Worm (Caenorhabditis elegans): ENCODE measurements around the gene hum-8.

- TF ChIP-seq F10B5.3 (tag; optimal IDR thresholded peaks at IDR 0.05) (no peak), nhr-237 (tag; optimal IDR thresholded peaks at IDR 0.05) (no peak), unc-130 (GFP tag; optimal IDR thresholded peaks at IDR 0.05) (no peak), unc-62 (GFP tag; optimal IDR thresholded peaks at IDR 0.05 in 1 of 2) (peak in 1 of 2 experiments; percentile 91), unc-62 (tag; optimal IDR thresholded peaks at IDR 0.05) (no peak), T26A8.4 (GFP tag; IDR thresholded peaks at IDR 0.05) (no peak), lir-3 (tag; optimal IDR thresholded peaks at IDR 0.05) (no peak), nhr-28 (tag; optimal IDR thresholded peaks at IDR 0.05) (no peak), F26F4.8 (GFP tag; conservative IDR thresholded peaks at IDR 0.05) (no peak)
These were observed 26.9 kb upstream of the hum-8 start for ce11 chrIV:467291-467690.
